Worm (Caenorhabditis elegans) whole organism, L1 larva: ENCODE measurements around the gene wrt-9.

Experiments used
- C04F5.9 ChIP-seq: sonication (generic microtip); optimal IDR thresholded peaks from 2 replicates; lab custom pipeline; 2016; ENCODE audit warnings: missing genetic modification characterization, missing compliant biosample characterization
- aly-2 ChIP-seq: fragments of 150-350 bp; optimal IDR thresholded peaks from 2 replicates; lab custom pipeline; 2014; ENCODE audit warnings: missing biosample characterization, missing genetic modification characterization
- ceh-8 ChIP-seq: fragments of 200-800 bp; sonication (Bioruptor generic); optimal IDR thresholded peaks from 2 replicates; lab custom pipeline; 2018; ENCODE audit warnings: mild to moderate bottlenecking, missing genetic modification characterization, moderate library complexity, missing compliant biosample characterization
- dpl-1 ChIP-seq, 3 experiments: fragments of 150-350 bp in 2 of 3; sonication (generic microtip) in 1 of 3; optimal IDR thresholded peaks; 2 replicates each; lab custom pipeline; 2014 to 2017; ENCODE audit warnings: missing biosample characterization in 3 of 3, missing genetic modification characterization in 3 of 3, missing genetic modification reagents in 3 of 3
- dsc-1 ChIP-seq: sonication (generic microtip); optimal IDR thresholded peaks from 2 replicates; lab custom pipeline; 2016; ENCODE audit warnings: mild to moderate bottlenecking, missing genetic modification characterization, missing compliant biosample characterization
- lin-15B ChIP-seq: fragments of 150-350 bp; sonication (generic microtip); optimal IDR thresholded peaks from 3 replicates; lab custom pipeline; 2014; ENCODE audit warnings: missing biosample characterization, missing genetic modification characterization
- lin-35 ChIP-seq, 2 experiments: fragments of 150-350 bp; optimal IDR thresholded peaks; 2 replicates each; lab custom pipeline; 2014; ENCODE audit warnings: missing biosample characterization in 2 of 2, missing genetic modification characterization in 2 of 2, missing genetic modification reagents in 2 of 2
- mdl-1 ChIP-seq, 2 experiments: fragments of 150-350 bp; optimal IDR thresholded peaks; 2 replicates each; lab custom pipeline; 2014 to 2017; ENCODE audit warnings: missing biosample characterization in 2 of 2, missing genetic modification characterization in 2 of 2, inconsistent platforms in 1 of 2
- nhr-11 ChIP-seq: fragments of 150-350 bp; optimal IDR thresholded peaks from 2 replicates; lab custom pipeline; 2014; ENCODE audit warnings: missing biosample characterization, missing genetic modification characterization
- nhr-28 ChIP-seq: fragments of 150-350 bp; optimal IDR thresholded peaks from 2 replicates; lab custom pipeline; 2014; ENCODE audit warnings: missing biosample characterization, missing genetic modification characterization

ce11 chrX:1541072-1541471 lies 35.4 kb upstream of the wrt-9 start:
- TF ChIP-seq ceh-8 (GFP tag; lab: Kevin White, UChicago) (no peak), aly-2 (no peak), lin-15B (no peak), nhr-28 (tag; lab: Kevin White, UChicago) (no peak), dsc-1 (tag; lab: Kevin White, UChicago) (no peak), nhr-11 (no peak), dpl-1 (GFP tag; optimal IDR thresholded peaks at IDR 0.05; lab: Kevin White, UChicago) (no peak), mdl-1 (tag; optimal IDR thresholded peaks at IDR 0.05; lab: Kevin White, UChicago) (no peak), C04F5.9 (tag; lab: Kevin White, UChicago) (no peak), lin-35 (GFP tag; optimal IDR thresholded peaks at IDR 0.05; lab: Kevin White, UChicago) (no peak)
